Fruit fly (Drosophila melanogaster) whole organism, embryonic: Measurements from ENCODE around the gene Ppox.

Source experiments
- Awh ChIP-seq: fragments of 200-800 bp; sonication (Bioruptor generic); IDR thresholded peaks from 2 replicates; pipeline ENCODE4, ENCODE4 v1.3.6; 2022; ENCODE audit warnings: missing biosample characterization, missing genetic modification characterization
- CG10959 ChIP-seq: fragments of 200-800 bp; sonication (Bioruptor generic); IDR thresholded peaks from 2 replicates; pipeline ENCODE4 v1.3.6; 2022; ENCODE audit warnings: missing biosample characterization, missing genetic modification characterization
- CG11696 ChIP-seq: fragments of 200-800 bp; sonication (Bioruptor generic); IDR thresholded peaks from 2 replicates; pipeline ENCODE4 v1.3.6; 2022; ENCODE audit warnings: missing biosample characterization, missing genetic modification characterization
- CG12769 ChIP-seq: fragments of 200-800 bp; sonication (Bioruptor generic); optimal IDR thresholded peaks from 2 replicates; lab custom pipeline; 2019; ENCODE audit warnings: missing biosample characterization, mild to moderate bottlenecking, missing genetic modification characterization, moderate library complexity
- CG17359 ChIP-seq: fragments of 200-800 bp; sonication (Bioruptor generic); optimal IDR thresholded peaks from 3 replicates; lab custom pipeline; 2018; ENCODE audit warnings: missing biosample characterization, mild to moderate bottlenecking, missing genetic modification characterization, moderate library complexity
- CG17829 ChIP-seq: fragments of 200-800 bp; optimal IDR thresholded peaks from 2 replicates; lab custom pipeline; 2019; ENCODE audit warnings: missing biosample characterization, mild to moderate bottlenecking, missing genetic modification characterization, moderate library complexity
- CG18599 ChIP-seq: fragments of 200-800 bp; sonication (Bioruptor generic); optimal IDR thresholded peaks from 3 replicates; lab custom pipeline; 2017; ENCODE audit warnings: missing biosample characterization, missing genetic modification characterization, mild to moderate bottlenecking, moderate library complexity, missing genetic modification reagents
- CG2202 ChIP-seq: fragments of 200-800 bp; sonication (Bioruptor generic); optimal IDR thresholded peaks from 2 replicates; lab custom pipeline; 2018; ENCODE audit warnings: missing biosample characterization, mild to moderate bottlenecking, missing genetic modification characterization
- CG2875 ChIP-seq: fragments of 200-800 bp; sonication (Bioruptor generic); optimal IDR thresholded peaks from 2 replicates; lab custom pipeline; 2017; ENCODE audit warnings: missing biosample characterization, mild to moderate bottlenecking, missing genetic modification characterization, missing genetic modification reagents
- CG3065 ChIP-seq: fragments of 200-800 bp; sonication (Bioruptor generic); optimal IDR thresholded peaks from 2 replicates; lab custom pipeline; 2016; ENCODE audit warnings: missing biosample characterization, missing genetic modification characterization
- CG3281 ChIP-seq: fragments of 200-800 bp; sonication (Bioruptor generic); optimal IDR thresholded peaks from 3 replicates; lab custom pipeline; 2017; ENCODE audit warnings: missing biosample characterization, mild to moderate bottlenecking, missing genetic modification characterization
- CG34422 ChIP-seq: fragments of 200-800 bp; sonication (Bioruptor generic); IDR thresholded peaks from 3 replicates; pipeline ENCODE4 v1.3.6; 2022; ENCODE audit warnings: missing biosample characterization, missing genetic modification characterization
- CG3847 ChIP-seq: fragments of 200-800 bp; sonication (Bioruptor generic); IDR thresholded peaks from 2 replicates; pipeline ENCODE4 v1.3.6; 2022; ENCODE audit warnings: missing biosample characterization, missing genetic modification characterization
- CG4820 ChIP-seq: fragments of 200-800 bp; sonication (Bioruptor generic); optimal IDR thresholded peaks from 3 replicates; lab custom pipeline; 2016; ENCODE audit warnings: missing biosample characterization, missing genetic modification characterization
- CG8290 ChIP-seq, 3 experiments: fragments of 200-800 bp; sonication (Bioruptor generic); optimal IDR thresholded peaks; 2 replicates each; lab custom pipeline; 2016 to 2019; ENCODE audit warnings: missing biosample characterization in 3 of 3, missing genetic modification characterization in 3 of 3, mild to moderate bottlenecking in 2 of 3, moderate library complexity in 1 of 3
- CG9797 ChIP-seq: fragments of 200-800 bp; sonication (Bioruptor generic); optimal IDR thresholded peaks from 3 replicates; lab custom pipeline; 2018; ENCODE audit warnings: missing biosample characterization, mild to moderate bottlenecking, missing genetic modification characterization
- Camta ChIP-seq: fragments of 200-800 bp; sonication (Bioruptor generic); optimal IDR thresholded peaks from 2 replicates; lab custom pipeline; 2016; ENCODE audit warnings: missing biosample characterization, missing genetic modification characterization
- D19B ChIP-seq: fragments of 200-800 bp; sonication (Bioruptor generic); optimal IDR thresholded peaks from 2 replicates; lab custom pipeline; 2017; ENCODE audit warnings: missing biosample characterization, mild to moderate bottlenecking, missing genetic modification characterization
- Fer1 ChIP-seq: fragments of 200-800 bp; sonication (Bioruptor generic); optimal IDR thresholded peaks from 2 replicates; lab custom pipeline; 2017; ENCODE audit warnings: missing biosample characterization, mild to moderate bottlenecking, missing genetic modification characterization
- HLH3B ChIP-seq: fragments of 200-800 bp; sonication (Bioruptor generic); IDR thresholded peaks from 2 replicates; pipeline ENCODE4 v1.3.6; 2022; ENCODE audit warnings: missing biosample characterization, missing genetic modification characterization
- Jarid2 ChIP-seq: fragments of 200-800 bp; sonication (Bioruptor generic); optimal IDR thresholded peaks from 3 replicates; lab custom pipeline; 2017; ENCODE audit warnings: mild to moderate bottlenecking, missing biosample characterization, missing genetic modification reagents, missing genetic modification characterization
- Med ChIP-seq: fragments of 200-800 bp; sonication (Bioruptor generic); peaks from one replicate; lab custom pipeline; 2016; ENCODE audit warnings: missing biosample characterization, missing genetic modification characterization, mild to moderate bottlenecking, inconsistent platforms, moderate library complexity
- Oli ChIP-seq: fragments of 200-800 bp; sonication (Bioruptor generic); optimal IDR thresholded peaks from 2 replicates; lab custom pipeline; 2018; ENCODE audit warnings: missing biosample characterization, mild to moderate bottlenecking, missing genetic modification characterization, moderate library complexity
- Ravus ChIP-seq: fragments of 200-800 bp; sonication (Bioruptor generic); IDR thresholded peaks from 2 replicates; pipeline ENCODE4 v1.3.6; 2022; ENCODE audit warnings: missing biosample characterization, missing genetic modification characterization
- Rfx ChIP-seq: fragments of 200-800 bp; sonication (Bioruptor generic); IDR thresholded peaks from 2 replicates; pipeline ENCODE4 v1.3.6; 2022; ENCODE audit warnings: missing biosample characterization, missing genetic modification characterization
- Sry-β ChIP-seq: fragments of 200-800 bp; sonication (Bioruptor generic); optimal IDR thresholded peaks from 2 replicates; lab custom pipeline; 2018; ENCODE audit warnings: missing biosample characterization, mild to moderate bottlenecking, missing genetic modification characterization, moderate library complexity
- Sry-δ ChIP-seq: fragments of 200-800 bp; sonication (Bioruptor generic); optimal IDR thresholded peaks from 2 replicates; lab custom pipeline; 2016; ENCODE audit warnings: missing biosample characterization, missing genetic modification characterization
- Taf1 ChIP-seq: fragments of 200-800 bp; sonication (Bioruptor generic); IDR thresholded peaks from 2 replicates; pipeline ENCODE4 v1.3.6; 2022; ENCODE audit warnings: missing biosample characterization, missing genetic modification characterization
- az2 ChIP-seq: fragments of 200-800 bp; sonication (Bioruptor generic); optimal IDR thresholded peaks from 3 replicates; lab custom pipeline; 2016; ENCODE audit warnings: missing biosample characterization, missing genetic modification characterization
- bbx ChIP-seq: fragments of 200-800 bp; sonication (Bioruptor generic); IDR thresholded peaks from 2 replicates; pipeline ENCODE4 v1.3.6; 2022; ENCODE audit warnings: missing biosample characterization, missing genetic modification characterization; ENCODE audit not compliant: partially characterized antibody
- bigmax ChIP-seq: fragments of 200-800 bp; sonication (Bioruptor generic); optimal IDR thresholded peaks from 2 replicates; lab custom pipeline; 2018; ENCODE audit warnings: missing biosample characterization, mild to moderate bottlenecking, missing genetic modification characterization
- bowl ChIP-seq: fragments of 200-800 bp; sonication (Bioruptor generic); IDR thresholded peaks from 2 replicates; pipeline ENCODE4 v1.3.6; 2022; ENCODE audit warnings: missing biosample characterization, missing genetic modification characterization
- cg ChIP-seq: fragments of 200-800 bp; sonication (Bioruptor generic); optimal IDR thresholded peaks from 3 replicates; lab custom pipeline; 2019; ENCODE audit warnings: missing biosample characterization, mild to moderate bottlenecking, missing genetic modification characterization, moderate library complexity
- chm ChIP-seq: fragments of 200-800 bp; sonication (Bioruptor generic); IDR thresholded peaks from 2 replicates; pipeline ENCODE4 v1.3.6; 2022; ENCODE audit warnings: missing biosample characterization, missing genetic modification characterization
- crp ChIP-seq, 2 experiments: fragments of 200-800 bp; sonication (Bioruptor generic); optimal IDR thresholded peaks; 2 replicates in 1 of 2; 3 replicates in 1 of 2; lab custom pipeline; 2017; ENCODE audit warnings: missing biosample characterization in 2 of 2, missing genetic modification characterization in 2 of 2, mild to moderate bottlenecking in 1 of 2, moderate library complexity in 1 of 2
- dpn ChIP-seq, 2 experiments: fragments of 200-800 bp; sonication (Bioruptor generic); optimal IDR thresholded peaks; 3 replicates each; lab custom pipeline; 2016; ENCODE audit warnings: missing biosample characterization in 2 of 2, missing genetic modification characterization in 2 of 2
- ewg ChIP-seq: fragments of 200-800 bp; sonication (Bioruptor generic); optimal IDR thresholded peaks from 3 replicates; lab custom pipeline; 2017; ENCODE audit warnings: mild to moderate bottlenecking, missing biosample characterization, missing genetic modification reagents, missing genetic modification characterization
- gce ChIP-seq: fragments of 200-800 bp; sonication (Bioruptor generic); IDR thresholded peaks from 3 replicates; pipeline ENCODE4 v1.3.6; 2022; ENCODE audit warnings: missing biosample characterization, missing genetic modification characterization
- gcm ChIP-seq: fragments of 200-800 bp; sonication (Bioruptor generic); optimal IDR thresholded peaks from 2 replicates; lab custom pipeline; 2019; ENCODE audit warnings: missing biosample characterization, mild to moderate bottlenecking, missing genetic modification characterization, moderate library complexity
- grn ChIP-seq: fragments of 200-800 bp; sonication (Bioruptor generic); optimal IDR thresholded peaks from 3 replicates; lab custom pipeline; 2017; ENCODE audit warnings: missing biosample characterization, missing genetic modification characterization
- hb ChIP-seq: fragments of 200-800 bp; sonication (Bioruptor generic); IDR thresholded peaks from 3 replicates; pipeline ENCODE4 v1.3.6; 2022; ENCODE audit warnings: missing biosample characterization, missing genetic modification characterization; ENCODE audit not compliant: partially characterized antibody
- kni ChIP-seq: fragments of 200-800 bp; sonication (Bioruptor generic); optimal IDR thresholded peaks from 3 replicates; lab custom pipeline; 2017; ENCODE audit warnings: mild to moderate bottlenecking, missing biosample characterization, missing genetic modification reagents, missing genetic modification characterization
- nom ChIP-seq: fragments of 200-800 bp; sonication (Bioruptor generic); optimal IDR thresholded peaks from 2 replicates; lab custom pipeline; 2017; ENCODE audit warnings: missing biosample characterization, missing genetic modification characterization, mild to moderate bottlenecking, moderate library complexity, missing genetic modification reagents
- onecut ChIP-seq: fragments of 200-800 bp; sonication (Bioruptor generic); IDR thresholded peaks from 2 replicates; pipeline ENCODE4 v1.3.6; 2022; ENCODE audit warnings: missing biosample characterization, missing genetic modification characterization
- tio ChIP-seq: fragments of 200-800 bp; sonication (Bioruptor generic); optimal IDR thresholded peaks from 2 replicates; lab custom pipeline; 2017; ENCODE audit warnings: missing biosample characterization, missing genetic modification characterization, inconsistent platforms
- trem ChIP-seq: fragments of 200-800 bp; optimal IDR thresholded peaks from 3 replicates; lab custom pipeline; 2019; ENCODE audit warnings: missing biosample characterization, mild to moderate bottlenecking, missing genetic modification characterization, moderate library complexity
- unc-4 ChIP-seq: fragments of 200-800 bp; sonication (Bioruptor generic); IDR thresholded peaks from 2 replicates; pipeline ENCODE4 v1.3.6; 2022; ENCODE audit warnings: missing biosample characterization, missing genetic modification characterization; ENCODE audit not compliant: partially characterized antibody
- unpg ChIP-seq: fragments of 200-800 bp; sonication (Bioruptor generic); optimal IDR thresholded peaks from 3 replicates; lab custom pipeline; 2018; ENCODE audit warnings: missing biosample characterization, mild to moderate bottlenecking, missing genetic modification characterization, moderate library complexity
- zfh1 ChIP-seq: fragments of 200-800 bp; sonication (Bioruptor generic); IDR thresholded peaks from 3 replicates; pipeline ENCODE4 v1.3.6; 2022; ENCODE audit warnings: missing biosample characterization, missing genetic modification characterization

The Ppox gene

DNA sequence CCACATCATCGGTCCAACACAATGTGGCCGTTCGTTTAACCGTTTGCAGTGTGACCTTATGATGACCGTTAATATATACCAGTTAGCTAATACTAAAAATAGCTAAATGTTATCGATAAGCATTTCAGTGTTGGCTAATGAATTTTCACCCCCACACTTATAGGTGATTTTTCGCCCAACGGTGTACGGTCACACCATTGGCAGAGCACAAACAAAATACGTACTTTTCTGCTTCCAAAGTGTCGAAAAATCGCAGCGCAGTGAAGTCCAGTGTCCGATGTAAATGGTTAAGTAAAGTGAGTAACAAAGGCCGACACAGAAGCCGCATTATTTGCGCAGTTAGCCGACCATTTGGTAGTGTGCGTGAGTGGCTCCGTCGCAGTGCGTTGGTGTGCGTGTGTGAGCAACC is 36.1 kb downstream of the Ppox start, which contains the start of the genes Syx18 and atl (continued):
- TF ChIP-seq Ravus (GFP tag; lab: Robert Waterston, UW) (no peak), bowl (no peak), grn (GFP tag; lab: Kevin White, UChicago) (no peak), Fer1 (GFP tag; lab: Kevin White, UChicago) (peak; percentile 64), kni (no peak), bbx (GFP tag; lab: Robert Waterston, UW) (0 out of 2 replicates have a peak, but pooled peaks have one; percentile 34), onecut (no peak), CG3847 (GFP tag; lab: Robert Waterston, UW) (peak; percentile 73; the same call in 1 of the 2 replicates), gce (GFP tag; lab: Robert Waterston, UW) (no peak), CG3065 (GFP tag; lab: Kevin White, UChicago) (no peak), CG11696 (GFP tag; lab: Robert Waterston, UW) (no peak), gcm (GFP tag; lab: Kevin White, UChicago) (peak; percentile 27), CG10959 (no peak), unpg (GFP tag; lab: Kevin White, UChicago) (peak; percentile 37), chm (GFP tag; lab: Robert Waterston, UW) (no peak), CG18599 (no peak), CG9797 (peak; percentile 100), unc-4 (GFP tag; lab: Robert Waterston, UW) (0 out of 2 replicates have a peak, but pooled peaks have one; percentile 46), Med (GFP tag; lab: Kevin White, UChicago) (peak; percentile 90), CG2875 (GFP tag; lab: Kevin White, UChicago) (peak; percentile 23), CG17829 (tag; lab: Kevin White, UChicago) (peak; percentile 64), hb (GFP tag; lab: Robert Waterston, UW) (no peak), trem (tag; lab: Kevin White, UChicago) (peak; percentile 80), cg (peak; percentile 92), CG17359 (no peak), CG8290 (GFP tag; optimal IDR thresholded peaks at IDR 0.05; lab: Kevin White, UChicago) (no peak), CG8290 (tag; optimal IDR thresholded peaks at IDR 0.05; lab: Kevin White, UChicago) (no peak), bigmax (GFP tag; lab: Kevin White, UChicago) (peak; percentile 6), Awh (GFP tag; lab: Robert Waterston, UW) (no peak), Jarid2 (GFP tag; lab: Kevin White, UChicago) (peak; percentile 61), crp (GFP tag; optimal IDR thresholded peaks at IDR 0.05; lab: Kevin White, UChicago) (peak in 1 of 2 experiments; percentile 23), zfh1 (GFP tag; lab: Robert Waterston, UW) (no peak), Camta (GFP tag; lab: Kevin White, UChicago) (peak; percentile 21), CG34422 (peak; percentile 36; the same call in 1 of the 3 replicates), CG4820 (no peak), Taf1 (no peak), HLH3B (GFP tag; lab: Robert Waterston, UW) (no peak), CG3281 (no peak), CG12769 (tag; lab: Kevin White, UChicago) (no peak), tio (GFP tag; lab: Kevin White, UChicago) (no peak), CG2202 (tag; lab: Kevin White, UChicago) (peak; percentile 5), az2 (GFP tag; lab: Kevin White, UChicago) (no peak), Sry-β (GFP tag; lab: Kevin White, UChicago) (peak; percentile 60), dpn (GFP tag; optimal IDR thresholded peaks at IDR 0.05; lab: Kevin White, UChicago) (peak in 1 of 2 experiments; percentile 20), Rfx (peak; percentile 63), Oli (tag; lab: Kevin White, UChicago) (no peak), Sry-δ (GFP tag; lab: Kevin White, UChicago) (peak; percentile 59), ewg (GFP tag; lab: Kevin White, UChicago) (peak; percentile 50), nom (GFP tag; lab: Kevin White, UChicago) (peak; percentile 34), D19B (GFP tag; lab: Kevin White, UChicago) (no peak)
